Worm (Caenorhabditis elegans) whole organism, L4 larva: ENCODE results near the gene F58H1.2.

Experiments used
- F26F4.8 ChIP-seq: fragments of 200-800 bp; sonication (Bioruptor generic); conservative IDR thresholded peaks from 2 replicates; pipeline ENCODE4 v1.3.6; 2022; ENCODE audit warnings: missing genetic modification characterization, missing compliant biosample characterization
- F44E2.7 ChIP-seq: fragments of 200-800 bp; sonication (Bioruptor generic); IDR thresholded peaks from 2 replicates; pipeline ENCODE4 v2.1.2; 2022; ENCODE audit warnings: missing genetic modification characterization, missing compliant biosample characterization
- F49E8.2 ChIP-seq: sonication (generic microtip); optimal IDR thresholded peaks from 2 replicates; lab custom pipeline; 2016; ENCODE audit warnings: missing compliant biosample characterization, mild to moderate bottlenecking, missing genetic modification characterization, borderline replicate concordance
- R02D3.7 ChIP-seq: fragments of 150-350 bp; sonication (generic microtip); optimal IDR thresholded peaks from 3 replicates; lab custom pipeline; 2014; ENCODE audit warnings: missing biosample characterization, missing genetic modification characterization
- T20F7.1 ChIP-seq: fragments of 200-800 bp; sonication (Bioruptor generic); optimal IDR thresholded peaks from 2 replicates; lab custom pipeline; 2018; ENCODE audit warnings: mild to moderate bottlenecking, missing genetic modification characterization, missing compliant biosample characterization
- Y105C5A.15 ChIP-seq: fragments of 200-800 bp; sonication (Bioruptor generic); IDR thresholded peaks from 2 replicates; pipeline ENCODE4 v1.3.6; 2022; ENCODE audit warnings: missing genetic modification characterization, missing compliant biosample characterization
- Y5F2A.4 ChIP-seq: fragments of 200-800 bp; sonication (Bioruptor generic); optimal IDR thresholded peaks from 2 replicates; lab custom pipeline; 2018; ENCODE audit warnings: mild to moderate bottlenecking, missing genetic modification characterization, missing compliant biosample characterization
- ZK337.2 ChIP-seq: fragments of 200-800 bp; sonication (Bioruptor generic); IDR thresholded peaks from 2 replicates; pipeline ENCODE4 v1.3.6; 2022; ENCODE audit warnings: missing genetic modification reagents, missing genetic modification characterization, missing compliant biosample characterization
- arid-1 ChIP-seq: fragments of 200-800 bp; sonication (Bioruptor generic); conservative IDR thresholded peaks from 2 replicates; pipeline ENCODE4 v1.3.6; 2022; ENCODE audit warnings: missing genetic modification reagents, missing genetic modification characterization, missing compliant biosample characterization
- ceh-20 ChIP-seq: fragments of 200-800 bp; sonication (Bioruptor generic); IDR thresholded peaks from 2 replicates; pipeline ENCODE4 v1.3.6; 2022; ENCODE audit warnings: missing genetic modification reagents, missing genetic modification characterization, missing compliant biosample characterization
- ceh-44 ChIP-seq: fragments of 200-800 bp; sonication (Bioruptor generic); IDR thresholded peaks from 2 replicates; pipeline ENCODE4 v1.3.6; 2022; ENCODE audit warnings: missing genetic modification reagents, missing genetic modification characterization, missing compliant biosample characterization
- ceh-82 ChIP-seq: sonication (generic microtip); optimal IDR thresholded peaks from 2 replicates; lab custom pipeline; 2017; ENCODE audit warnings: missing biosample characterization, missing genetic modification characterization
- cey-2 ChIP-seq: sonication (generic microtip); optimal IDR thresholded peaks from 3 replicates; lab custom pipeline; 2017; ENCODE audit warnings: missing genetic modification characterization, mild to moderate bottlenecking, missing compliant biosample characterization, antibody characterized with exemption, borderline replicate concordance; ENCODE audit not compliant: insufficient read depth
- daf-8 ChIP-seq: fragments of 200-800 bp; sonication (Bioruptor generic); IDR thresholded peaks from 2 replicates; pipeline ENCODE4 v1.3.6; 2022; ENCODE audit warnings: missing genetic modification characterization, missing compliant biosample characterization
- dmd-6 ChIP-seq: fragments of 200-800 bp; sonication (Bioruptor generic); IDR thresholded peaks from 2 replicates; pipeline ENCODE4 v1.3.6; 2022; ENCODE audit warnings: missing genetic modification reagents, missing genetic modification characterization, missing compliant biosample characterization
- duxl-1 ChIP-seq: sonication (generic microtip); optimal IDR thresholded peaks from 2 replicates; lab custom pipeline; 2016; ENCODE audit warnings: mild to moderate bottlenecking, missing genetic modification characterization, moderate library complexity, missing compliant biosample characterization; ENCODE audit not compliant: poor library complexity
- dve-1 ChIP-seq: sonication (generic microtip); optimal IDR thresholded peaks from 2 replicates; lab custom pipeline; 2017; ENCODE audit warnings: antibody characterized with exemption, mild to moderate bottlenecking, missing genetic modification characterization, missing compliant biosample characterization; ENCODE audit not compliant: insufficient read depth
- egl-43 ChIP-seq: fragments of 200-800 bp; sonication (Bioruptor generic); IDR thresholded peaks from 2 replicates; pipeline ENCODE4 v1.3.6; 2022; ENCODE audit warnings: missing genetic modification reagents, missing genetic modification characterization, missing compliant biosample characterization
- fos-1 ChIP-seq: fragments of 150-350 bp; optimal IDR thresholded peaks from 2 replicates; lab custom pipeline; 2014; ENCODE audit warnings: missing biosample characterization, missing genetic modification characterization
- hif-1 ChIP-seq, 2 experiments: sonication (generic microtip); optimal IDR thresholded peaks; 2 replicates each; lab custom pipeline; 2016 to 2017; ENCODE audit warnings: missing compliant biosample characterization in 2 of 2, missing genetic modification characterization in 2 of 2, missing genetic modification reagents in 2 of 2, missing genotype in 2 of 2, mild to moderate bottlenecking in 1 of 2
- hmg-1.1 ChIP-seq: fragments of 200-800 bp; sonication (Bioruptor generic); IDR thresholded peaks from 2 replicates; pipeline ENCODE4 v1.3.6; 2022; ENCODE audit warnings: missing genetic modification reagents, missing genetic modification characterization, missing compliant biosample characterization
- lim-7 ChIP-seq: fragments of 200-800 bp; sonication (Bioruptor generic); IDR thresholded peaks from 2 replicates; pipeline ENCODE4 v1.3.6; 2022; ENCODE audit warnings: missing genetic modification characterization, missing compliant biosample characterization
- lin-13 ChIP-seq: fragments of 150-350 bp; optimal IDR thresholded peaks from 2 replicates; lab custom pipeline; 2014; ENCODE audit warnings: missing biosample characterization, missing genetic modification reagents, missing genetic modification characterization
- lsy-2 ChIP-seq, 2 experiments: fragments of 150-350 bp in 1 of 2; sonication (generic microtip) in 1 of 2; optimal IDR thresholded peaks; 2 replicates each; lab custom pipeline; 2014 to 2017; ENCODE audit warnings: missing biosample characterization in 2 of 2, missing genetic modification characterization in 2 of 2
- madf-9 ChIP-seq: fragments of 200-800 bp; sonication (Bioruptor generic); conservative IDR thresholded peaks from 2 replicates; pipeline ENCODE4 v1.3.6; 2022; ENCODE audit warnings: missing genetic modification reagents, missing genetic modification characterization, missing compliant biosample characterization
- mep-1 ChIP-seq: fragments of 150-350 bp; sonication (generic microtip); optimal IDR thresholded peaks from 3 replicates; lab custom pipeline; 2014; ENCODE audit warnings: missing biosample characterization, missing genetic modification characterization
- mes-2 ChIP-seq: sonication (generic microtip); optimal IDR thresholded peaks from 2 replicates; lab custom pipeline; 2016; ENCODE audit warnings: missing genotype, mild to moderate bottlenecking, missing genetic modification characterization, missing compliant biosample characterization; ENCODE audit not compliant: poor library complexity, severe bottlenecking
- mxl-2 ChIP-seq: fragments of 200-800 bp; sonication (Bioruptor generic); conservative IDR thresholded peaks from 2 replicates; pipeline ENCODE4 v1.3.6; 2022; ENCODE audit warnings: missing genetic modification reagents, missing genetic modification characterization, missing compliant biosample characterization
- mxl-3 ChIP-seq: fragments of 200-800 bp; sonication (Bioruptor generic); optimal IDR thresholded peaks from 2 replicates; lab custom pipeline; 2018; ENCODE audit warnings: mild to moderate bottlenecking, missing genetic modification characterization, missing compliant biosample characterization
- nhr-11 ChIP-seq: fragments of 150-350 bp; optimal IDR thresholded peaks from 2 replicates; lab custom pipeline; 2014; ENCODE audit warnings: missing biosample characterization, missing genetic modification characterization
- nhr-237 ChIP-seq: sonication (generic microtip); optimal IDR thresholded peaks from 2 replicates; lab custom pipeline; 2017; ENCODE audit warnings: missing biosample characterization, missing genetic modification characterization
- nhr-28 ChIP-seq: fragments of 150-350 bp; optimal IDR thresholded peaks from 2 replicates; lab custom pipeline; 2014; ENCODE audit warnings: missing biosample characterization, missing genetic modification characterization
- nhr-41 ChIP-seq: fragments of 200-800 bp; sonication (Bioruptor generic); IDR thresholded peaks from 2 replicates; pipeline ENCODE4 v1.3.6; 2022; ENCODE audit warnings: missing genetic modification reagents, missing genetic modification characterization, missing compliant biosample characterization
- nhr-42 ChIP-seq: fragments of 200-800 bp; sonication (Bioruptor generic); IDR thresholded peaks from 2 replicates; pipeline ENCODE4 v1.3.6; 2022; ENCODE audit warnings: missing genetic modification characterization, missing compliant biosample characterization
- nhr-76 ChIP-seq: fragments of 150-350 bp; optimal IDR thresholded peaks from 2 replicates; lab custom pipeline; 2014; ENCODE audit warnings: missing biosample characterization, missing genetic modification characterization
- nhr-77 ChIP-seq: fragments of 150-350 bp; optimal IDR thresholded peaks from 2 replicates; lab custom pipeline; 2014; ENCODE audit warnings: missing biosample characterization, missing genetic modification characterization
- php-3 ChIP-seq: fragments of 200-800 bp; sonication (Bioruptor generic); IDR thresholded peaks from 2 replicates; pipeline ENCODE4 v1.3.6; 2022; ENCODE audit warnings: missing genetic modification reagents, missing genetic modification characterization, missing compliant biosample characterization
- rbr-2 ChIP-seq: sonication (generic microtip); optimal IDR thresholded peaks from 2 replicates; lab custom pipeline; 2016; ENCODE audit warnings: missing genotype, missing genetic modification characterization, missing compliant biosample characterization
- saeg-2 ChIP-seq: fragments of 200-800 bp; sonication (Bioruptor generic); IDR thresholded peaks from 2 replicates; pipeline ENCODE4 v1.3.6; 2022; ENCODE audit warnings: missing genetic modification reagents, missing genetic modification characterization, missing compliant biosample characterization
- set-16 ChIP-seq: fragments of 200-800 bp; sonication (Bioruptor generic); IDR thresholded peaks from 2 replicates; pipeline ENCODE4 v1.3.6; 2022; ENCODE audit warnings: missing genetic modification reagents, missing genetic modification characterization, missing compliant biosample characterization
- skn-1 ChIP-seq: fragments of 150-350 bp; optimal IDR thresholded peaks from 2 replicates; lab custom pipeline; 2014; ENCODE audit warnings: missing biosample characterization, missing genetic modification characterization
- snpc-1.2 ChIP-seq: fragments of 200-800 bp; sonication (Bioruptor generic); IDR thresholded peaks from 2 replicates; pipeline ENCODE4 v1.3.6; 2022; ENCODE audit warnings: missing genetic modification reagents, missing genetic modification characterization, missing compliant biosample characterization
- tag-97 ChIP-seq: fragments of 200-800 bp; sonication (Bioruptor generic); IDR thresholded peaks from 2 replicates; pipeline ENCODE4 v1.3.6; 2022; ENCODE audit warnings: missing genetic modification characterization, missing compliant biosample characterization
- unc-62 ChIP-seq, 3 experiments: fragments of 150-350 bp in 1 of 3; sonication (generic microtip); optimal IDR thresholded peaks in 2 of 3; peaks in 1 of 3; 1 replicate in 1 of 3; 2 replicates in 2 of 3; lab custom pipeline; 2014 to 2017; ENCODE audit warnings: missing biosample characterization in 3 of 3, missing genetic modification characterization in 3 of 3, missing genetic modification reagents in 3 of 3, missing genotype in 1 of 3
- vab-7 ChIP-seq: fragments of 200-800 bp; sonication (Bioruptor generic); IDR thresholded peaks from 2 replicates; pipeline ENCODE4 v1.3.6; 2022; ENCODE audit warnings: missing genetic modification reagents, missing genetic modification characterization, missing compliant biosample characterization
- zfp-2 ChIP-seq: sonication (generic microtip); optimal IDR thresholded peaks from 2 replicates; lab custom pipeline; 2016; ENCODE audit warnings: mild to moderate bottlenecking, missing genetic modification characterization, missing compliant biosample characterization
- zfp-3 ChIP-seq: fragments of 200-800 bp; sonication (Bioruptor generic); conservative IDR thresholded peaks from 2 replicates; pipeline ENCODE4 v1.3.6; 2022; ENCODE audit warnings: missing genetic modification reagents, missing genetic modification characterization, missing compliant biosample characterization

Gene F58H1.2

DNA sequence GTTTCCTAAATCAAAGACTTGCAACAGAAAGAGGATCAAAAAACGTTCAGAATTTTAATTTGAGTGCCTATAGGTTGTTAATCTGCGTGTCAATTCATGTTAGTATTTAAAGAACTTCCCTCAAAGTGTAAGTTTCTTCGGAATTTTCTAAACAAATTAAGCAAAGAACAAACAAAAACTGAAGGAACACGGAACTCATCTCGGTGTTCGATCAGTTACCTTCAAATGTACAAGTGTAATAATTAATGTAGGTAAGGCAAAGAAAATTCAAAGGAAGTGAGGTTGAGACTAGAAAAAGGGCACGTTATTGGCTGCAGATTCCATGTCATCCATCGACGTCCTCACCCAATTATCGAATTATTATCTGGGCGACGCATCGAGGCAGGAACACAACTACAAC is 34.9 kb upstream of the F58H1.2 start, which contains the start of gene K12G11.6:
K12G11.6 (plus strand) TSS at position 357 of the 400 bp plus-strand sequence.
- no peak for TF ChIP-seq nhr-41 (GFP tag; lab: Robert Waterston, UW)
- no peak for TF ChIP-seq Y5F2A.4
- TF ChIP-seq unc-62 (GFP tag; optimal IDR thresholded peaks at IDR 0.05 in 1 of 2; lab: Kevin White, UChicago), result peak in 1 of 2 experiments; percentile 94
- no peak for TF ChIP-seq unc-62 (tag; optimal IDR thresholded peaks at IDR 0.05; lab: Kevin White, UChicago)
- no peak for TF ChIP-seq ceh-82 (tag; lab: Kevin White, UChicago)
- no peak for TF ChIP-seq mes-2

DNA sequence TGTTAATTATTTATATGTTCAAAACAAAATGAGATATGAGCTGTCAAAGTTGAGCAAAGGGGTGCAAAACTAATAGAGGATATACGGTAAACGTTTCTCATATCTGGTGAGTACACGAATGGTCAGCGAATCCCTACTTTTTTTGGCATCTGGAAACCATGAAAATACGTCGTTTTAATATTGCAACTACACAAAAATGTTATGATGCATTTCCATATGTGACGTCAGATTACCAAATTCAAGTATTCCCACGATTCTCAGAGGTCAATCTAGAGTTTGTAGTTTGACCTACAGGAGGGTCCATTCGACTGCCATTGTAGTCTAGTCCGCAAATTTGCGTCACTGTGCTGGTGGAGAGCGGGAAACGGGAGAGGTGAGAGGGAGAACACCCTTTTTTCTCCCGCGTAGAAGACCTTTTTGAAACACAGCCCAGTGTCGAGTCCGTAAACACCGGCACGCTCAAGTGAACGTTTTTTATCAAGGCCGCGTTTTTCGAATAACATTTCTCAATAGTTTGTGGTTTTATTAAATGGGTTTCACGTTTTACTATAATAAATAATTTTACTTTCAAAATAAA is 32.5 kb upstream of the F58H1.2 start:
- TF ChIP-seq mxl-3 (GFP tag; lab: Kevin White, UChicago), result peak; percentile 59
- no peak for TF ChIP-seq F49E8.2 (tag; lab: Kevin White, UChicago)
- no peak for TF ChIP-seq cey-2 (tag; lab: Kevin White, UChicago)
- TF ChIP-seq dve-1 (tag; lab: Kevin White, UChicago), result peak; percentile 54
- no peak for TF ChIP-seq saeg-2
- TF ChIP-seq nhr-77 (tag; lab: Kevin White, UChicago), result no peak
- no peak for TF ChIP-seq T20F7.1 (GFP tag; lab: Kevin White, UChicago)
- TF ChIP-seq F44E2.7 (GFP tag; lab: Robert Waterston, UW), result no peak
- TF ChIP-seq lin-13 (GFP tag; lab: Kevin White, UChicago), result no peak
- TF ChIP-seq zfp-3 (GFP tag; lab: Robert Waterston, UW), result no peak
- TF ChIP-seq snpc-1.2 (GFP tag; lab: Robert Waterston, UW), result no peak
- TF ChIP-seq nhr-41 (GFP tag; lab: Robert Waterston, UW), result no peak
- TF ChIP-seq egl-43 (GFP tag; lab: Robert Waterston, UW), result no peak
- no peak for TF ChIP-seq lim-7
- peak; percentile 68 for TF ChIP-seq mes-2
- TF ChIP-seq rbr-2, result peak; percentile 23
- no peak for TF ChIP-seq php-3 (GFP tag; lab: Robert Waterston, UW)
- TF ChIP-seq skn-1 (tag; lab: Kevin White, UChicago), result no peak
- no peak for TF ChIP-seq madf-9 (GFP tag; lab: Robert Waterston, UW)
- no peak for TF ChIP-seq nhr-42 (GFP tag; lab: Robert Waterston, UW)
- peak in 1 of 2 experiments; percentile 47 for TF ChIP-seq lsy-2 (tag; optimal IDR thresholded peaks at IDR 0.05; lab: Kevin White, UChicago)
- TF ChIP-seq ceh-44 (GFP tag; lab: Robert Waterston, UW), result no peak
- no peak for TF ChIP-seq nhr-11 (tag; lab: Kevin White, UChicago)
- TF ChIP-seq dmd-6, result peak; percentile 45; the same call in 1 of the 2 replicates
- TF ChIP-seq hmg-1.1, result no peak
- TF ChIP-seq fos-1, result no peak
- no peak for TF ChIP-seq mxl-2
- TF ChIP-seq nhr-28 (tag; lab: Kevin White, UChicago), result peak; percentile 56
- TF ChIP-seq R02D3.7 (tag; lab: Kevin White, UChicago), result no peak
- no peak for TF ChIP-seq hif-1 (tag; optimal IDR thresholded peaks at IDR 0.05; lab: Kevin White, UChicago)
- no peak for TF ChIP-seq nhr-76 (tag; lab: Kevin White, UChicago)
- no peak for TF ChIP-seq zfp-2 (tag; lab: Kevin White, UChicago)
- no peak for TF ChIP-seq arid-1
- no peak for TF ChIP-seq daf-8 (GFP tag; lab: Robert Waterston, UW)
- TF ChIP-seq Y105C5A.15 (GFP tag; lab: Robert Waterston, UW), result no peak
- no peak for TF ChIP-seq duxl-1
- TF ChIP-seq set-16 (GFP tag; lab: Robert Waterston, UW), result no peak
- no peak for TF ChIP-seq Y5F2A.4
- no peak for TF ChIP-seq ZK337.2
- TF ChIP-seq F26F4.8 (GFP tag; lab: Robert Waterston, UW), result no peak
- no peak for TF ChIP-seq vab-7 (GFP tag; lab: Robert Waterston, UW)
- no peak for TF ChIP-seq tag-97 (GFP tag; lab: Robert Waterston, UW)
- no peak for TF ChIP-seq nhr-237 (tag; lab: Kevin White, UChicago)
- TF ChIP-seq ceh-20, result no peak
- TF ChIP-seq mep-1 (tag; lab: Kevin White, UChicago), result peak; percentile 71
